Fruit fly (Drosophila melanogaster): ENCODE measurements around the gene orb2.

DNA sequence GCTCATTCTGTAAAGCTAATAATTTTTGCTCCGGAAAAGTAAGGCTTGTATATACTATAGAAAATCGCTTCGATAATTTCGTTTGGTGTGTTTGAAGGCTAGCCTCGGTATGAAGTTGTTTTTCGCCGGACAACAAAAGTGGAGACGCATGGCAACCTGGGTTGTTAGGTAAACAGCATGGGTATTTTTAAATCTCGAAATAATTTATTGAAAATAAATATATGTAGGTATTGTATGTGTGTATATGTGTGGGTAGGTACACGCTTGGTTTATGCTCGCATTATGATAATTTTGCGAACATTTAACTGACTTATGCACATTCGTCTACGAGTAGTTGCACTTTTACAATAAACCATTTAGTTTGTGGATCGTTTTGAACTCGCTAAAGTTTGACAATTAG is 35.9 kb upstream of the orb2 start, which contains the start of gene CG5280:
- no peak for TF ChIP-seq Blimp-1 (GFP tag; optimal IDR thresholded peaks at IDR 0.05)
- no peak for TF ChIP-seq Hr4 (GFP tag; optimal IDR thresholded peaks at IDR 0.05)
- no peak for TF ChIP-seq Met (GFP tag; optimal IDR thresholded peaks at IDR 0.05)
- no peak for TF ChIP-seq Sox102F (GFP tag; optimal IDR thresholded peaks at IDR 0.05)
- TF ChIP-seq esn (GFP tag; optimal IDR thresholded peaks at IDR 0.05), result no peak
- TF ChIP-seq Hr39 (GFP tag; optimal IDR thresholded peaks at IDR 0.05), result no peak
- TF ChIP-seq CG4318 (GFP tag; optimal IDR thresholded peaks at IDR 0.05), result no peak
- TF ChIP-seq acj6 (GFP tag; optimal IDR thresholded peaks at IDR 0.05), result no peak

Data from whole organism, prepupa.